Fruit fly (Drosophila melanogaster) S2 (cell line): ENCODE measurements around the gene CG7333.

ENCODE experiments used
- CG8478 ChIP-seq: fragments of >200 bp; optimal IDR thresholded peaks from 2 replicates; lab custom pipeline; 2018
- CTCF ChIP-seq, 2 experiments: fragments of >200 bp; optimal IDR thresholded peaks; 2 replicates each; lab custom pipeline; 2018

CG7333 gene

dm6 chr3R:19600335-19600734 lies at the start of gene CG7333:
Gene CG7333 (plus strand): TSS chr3R:19600635.
- TF ChIP-seq CTCF (optimal IDR thresholded peaks at IDR 0.05; lab: Kevin White, UChicago) (no peak), CG8478 (lab: Kevin White, UChicago) (no peak)

- no peak for TF ChIP-seq CTCF (optimal IDR thresholded peaks at IDR 0.05; lab: Kevin White, UChicago)
- no peak for TF ChIP-seq CG8478 (lab: Kevin White, UChicago)
These were observed 31.7 kb upstream of the CG7333 start for dm6 chr3R:19568736-19569135.

dm6 chr3R:19569139-19569538 lies 31.3 kb upstream of the CG7333 start:
- TF ChIP-seq CG8478 (lab: Kevin White, UChicago) = no peak
- TF ChIP-seq CTCF (optimal IDR thresholded peaks at IDR 0.05; lab: Kevin White, UChicago) = no peak

- TF ChIP-seq CTCF (optimal IDR thresholded peaks at IDR 0.05; lab: Kevin White, UChicago) (no peak), CG8478 (lab: Kevin White, UChicago) (no peak)
These were observed 30.8 kb upstream of the CG7333 start for dm6 chr3R:19569654-19570053.

- TF ChIP-seq CG8478 (lab: Kevin White, UChicago) (no peak), CTCF (optimal IDR thresholded peaks at IDR 0.05; lab: Kevin White, UChicago) (no peak)
These were observed 29.2 kb upstream of the CG7333 start for dm6 chr3R:19571195-19571594.

- no peak for TF ChIP-seq CG8478 (lab: Kevin White, UChicago)
- no peak for TF ChIP-seq CTCF (optimal IDR thresholded peaks at IDR 0.05; lab: Kevin White, UChicago)
These were observed 28.5 kb upstream of the CG7333 start for dm6 chr3R:19571938-19572337.

- TF ChIP-seq CG8478 (lab: Kevin White, UChicago) = no peak
- TF ChIP-seq CTCF (optimal IDR thresholded peaks at IDR 0.05; lab: Kevin White, UChicago) = no peak
These were observed 18.6 kb upstream of the CG7333 start for dm6 chr3R:19581829-19582228.

dm6 chr3R:19583311-19583710 lies 17.1 kb upstream of the CG7333 start:
- TF ChIP-seq CG8478 (lab: Kevin White, UChicago) (no peak), CTCF (optimal IDR thresholded peaks at IDR 0.05; lab: Kevin White, UChicago) (no peak)

- no peak for TF ChIP-seq CTCF (optimal IDR thresholded peaks at IDR 0.05; lab: Kevin White, UChicago)
- TF ChIP-seq CG8478 (lab: Kevin White, UChicago) = no peak
These were observed 15.6 kb upstream of the CG7333 start for dm6 chr3R:19584818-19585217.

dm6 chr3R:19586319-19586718 lies 14.1 kb upstream of the CG7333 start:
- no peak for TF ChIP-seq CTCF (optimal IDR thresholded peaks at IDR 0.05; lab: Kevin White, UChicago)
- no peak for TF ChIP-seq CG8478 (lab: Kevin White, UChicago)

- TF ChIP-seq CG8478 (lab: Kevin White, UChicago) (no peak), CTCF (optimal IDR thresholded peaks at IDR 0.05; lab: Kevin White, UChicago) (no peak)
These were observed 12.8 kb upstream of the CG7333 start for dm6 chr3R:19587652-19588051.

dm6 chr3R:19598855-19599254 lies 1.6 kb upstream of the CG7333 start, which contains the start of gene Cpr92A:
Gene Cpr92A (minus strand): TSS chr3R:19598955.
- TF ChIP-seq CG8478 (lab: Kevin White, UChicago) = no peak
- no peak for TF ChIP-seq CTCF (optimal IDR thresholded peaks at IDR 0.05; lab: Kevin White, UChicago)

- no peak for TF ChIP-seq CG8478 (lab: Kevin White, UChicago)
- TF ChIP-seq CTCF (optimal IDR thresholded peaks at IDR 0.05; lab: Kevin White, UChicago) = no peak
These were observed 2.6 kb downstream of the CG7333 start, which contains the start of gene CG7342 for dm6 chr3R:19602996-19603395. Gene CG7342 (plus strand): TSS chr3R:19603375.

dm6 chr3R:19606954-19607353 lies 6.5 kb downstream of the CG7333 start, which contains the start of gene CG17751:
Gene CG17751 (plus strand): TSS chr3R:19607254.
- no peak for TF ChIP-seq CTCF (optimal IDR thresholded peaks at IDR 0.05; lab: Kevin White, UChicago)
- no peak for TF ChIP-seq CG8478 (lab: Kevin White, UChicago)

- TF ChIP-seq CTCF (optimal IDR thresholded peaks at IDR 0.05; lab: Kevin White, UChicago) = no peak
- no peak for TF ChIP-seq CG8478 (lab: Kevin White, UChicago)
These were observed 9.5 kb downstream of the CG7333 start, which contains the start of gene CG17752 for dm6 chr3R:19609925-19610324. Gene CG17752 (plus strand): TSS chr3R:19610225.

- TF ChIP-seq CTCF (optimal IDR thresholded peaks at IDR 0.05; lab: Kevin White, UChicago) = no peak
- TF ChIP-seq CG8478 (lab: Kevin White, UChicago) = no peak
These were observed 12.5 kb downstream of the CG7333 start, which contains the start of gene CG16727 for dm6 chr3R:19612908-19613431. Gene CG16727 (plus strand): TSS chr3R:19613381.
